Fruit fly (Drosophila melanogaster): Measurements from ENCODE around the gene CG32817.

The CG32817 gene

DNA sequence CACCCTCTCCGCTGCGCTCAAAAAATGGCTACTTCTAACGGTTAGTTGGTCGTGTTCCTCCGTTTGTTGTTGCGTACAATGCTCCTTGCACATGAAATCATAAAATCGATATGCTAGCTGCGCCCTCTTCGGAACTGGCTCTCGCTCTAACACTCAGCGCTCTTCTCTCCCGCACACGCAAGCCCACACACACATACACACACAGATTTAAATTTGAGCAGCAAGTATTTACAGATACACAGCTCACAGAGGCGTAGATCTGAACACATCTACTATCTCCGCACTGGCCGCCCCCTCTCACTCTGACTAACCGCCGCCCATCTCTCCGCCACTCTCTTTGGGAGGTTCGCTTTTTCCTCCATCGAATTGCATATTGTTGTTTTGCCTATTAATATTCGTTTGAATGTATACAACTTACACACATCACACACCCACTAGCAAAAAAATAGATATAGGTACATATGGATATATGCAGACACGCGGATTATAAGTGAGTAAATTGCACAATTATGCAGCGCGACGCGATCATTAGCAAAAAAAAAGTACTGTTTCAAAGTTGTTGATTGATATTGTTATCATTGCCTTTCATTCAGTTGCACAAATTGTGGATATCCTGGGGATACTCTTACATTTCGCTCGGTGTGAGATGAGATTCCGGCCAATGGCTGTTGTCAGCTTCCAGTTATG is 43.6 kb downstream of the CG32817 start (continued):
- TF ChIP-seq CG33213 (GFP tag; optimal IDR thresholded peaks at IDR 0.05) (peak; percentile 81), Eip74EF (GFP tag; optimal IDR thresholded peaks at IDR 0.05) (peak in 1 of 2 experiments; percentile 22), amos (GFP tag; IDR thresholded peaks at IDR 0.05; ENCODE audit: partially characterized antibody) (no peak; the same call in 1 of the 2 replicates), CG1602 (GFP tag; optimal IDR thresholded peaks at IDR 0.05) (peak; percentile 52), CkIIα-i1 (GFP tag; IDR thresholded peaks at IDR 0.05) (no peak), sna (GFP tag; IDR thresholded peaks at IDR 0.05; ENCODE audit: partially characterized antibody) (no peak; the same call in 1 of the 2 replicates), CG17829 (tag; optimal IDR thresholded peaks at IDR 0.05) (peak; percentile 83), CG17186 (GFP tag; optimal IDR thresholded peaks at IDR 0.05) (no peak), CG16815 (GFP tag; optimal IDR thresholded peaks at IDR 0.05) (peak; percentile 64), zfh2 (GFP tag; optimal IDR thresholded peaks at IDR 0.05) (peak; percentile 94), CG18262 (tag; optimal IDR thresholded peaks at IDR 0.05) (peak; percentile 50), Six4 (GFP tag; optimal IDR thresholded peaks at IDR 0.05) (peak; percentile 44), B-H2 (GFP tag; optimal IDR thresholded peaks at IDR 0.05) (peak; percentile 95), Chrac-16 (GFP tag; optimal IDR thresholded peaks at IDR 0.05) (peak; percentile 82), ham (GFP tag; IDR thresholded peaks at IDR 0.05) (peak; percentile 61; the same call in 1 of the 2 replicates), ems (GFP tag; optimal IDR thresholded peaks at IDR 0.05) (peak; percentile 79), Elba2 (GFP tag; optimal IDR thresholded peaks at IDR 0.05) (no peak), ERR (GFP tag; optimal IDR thresholded peaks at IDR 0.05) (peak; percentile 78), CG9932 (GFP tag; IDR thresholded peaks at IDR 0.05) (peak; percentile 97), CG12299 (tag; optimal IDR thresholded peaks at IDR 0.05) (peak; percentile 73), CG6272 (GFP tag; IDR thresholded peaks at IDR 0.05) (no peak), CG17359 (tag; optimal IDR thresholded peaks at IDR 0.05) (peak; percentile 80), kah (GFP tag; optimal IDR thresholded peaks at IDR 0.05) (peak; percentile 53), grn (GFP tag; optimal IDR thresholded peaks at IDR 0.05) (peak; percentile 32), pan (optimal IDR thresholded peaks at IDR 0.05) (no peak), pan (GFP tag; optimal IDR thresholded peaks at IDR 0.05 in 1 of 2, IDR thresholded peaks at IDR 0.05 in 1 of 2) (peak in 1 of 2 experiments; percentile 89), Kr (GFP tag; optimal IDR thresholded peaks at IDR 0.05) (peak; percentile 10), D (optimal IDR thresholded peaks at IDR 0.05) (no peak), D (GFP tag; optimal IDR thresholded peaks at IDR 0.05) (peak; percentile 17), Side (GFP tag; optimal IDR thresholded peaks at IDR 0.05) (peak; percentile 92), CG17802 (tag; optimal IDR thresholded peaks at IDR 0.05) (peak; percentile 27), unc-4 (GFP tag; IDR thresholded peaks at IDR 0.05; ENCODE audit: partially characterized antibody) (no peak), esg (GFP tag; conservative IDR thresholded peaks at IDR 0.05) (0 out of 2 replicates have a peak, but pooled peaks have one; percentile 36), dan (GFP tag; IDR thresholded peaks at IDR 0.05) (no peak), ac (GFP tag; optimal IDR thresholded peaks at IDR 0.05) (no peak), Hr3 (GFP tag; optimal IDR thresholded peaks at IDR 0.05) (peak; percentile 65), Pdp1 (GFP tag; optimal IDR thresholded peaks at IDR 0.05) (peak; percentile 83 to 87), slou (GFP tag; optimal IDR thresholded peaks at IDR 0.05) (peak; percentile 40), oc (tag; optimal IDR thresholded peaks at IDR 0.05) (peak; percentile 69), eyg (GFP tag; optimal IDR thresholded peaks at IDR 0.05) (peak; percentile 85), toy (GFP tag; IDR thresholded peaks at IDR 0.05) (peak; percentile 68), CG10366 (GFP tag; IDR thresholded peaks at IDR 0.05) (peak; percentile 84), CG7357 (GFP tag; IDR thresholded peaks at IDR 0.05) (no peak), CG7271 (tag; optimal IDR thresholded peaks at IDR 0.05) (no peak), CG4707 (GFP tag; optimal IDR thresholded peaks at IDR 0.05) (peak; percentile 70), CG7786 (GFP tag; optimal IDR thresholded peaks at IDR 0.05) (peak; percentile 92), Bteb2 (GFP tag; optimal IDR thresholded peaks at IDR 0.05) (peak; percentile 67), CG14860 (GFP tag; IDR thresholded peaks at IDR 0.05; ENCODE audit: partially characterized antibody) (no peak), ara (GFP tag; IDR thresholded peaks at IDR 0.05) (peak; percentile 80), z (GFP tag; IDR thresholded peaks at IDR 0.05) (peak; percentile 59; the same call in 2 of the 3 replicates)

Data from whole organism, embryonic.